Fruit fly (Drosophila melanogaster): Measurements from ENCODE around the gene Mnat9.

Mnat9 gene

dm6 chr3R:31609413-31610054 is 6.4 kb downstream of the Mnat9 start (continued):
- TF ChIP-seq lab (GFP tag; optimal IDR thresholded peaks at IDR 0.05): peak; percentile 67
- TF ChIP-seq pho (GFP tag; optimal IDR thresholded peaks at IDR 0.05): peak; percentile 21
- TF ChIP-seq Drgx (GFP tag; IDR thresholded peaks at IDR 0.05): no peak
- no peak for TF ChIP-seq Oli (tag; optimal IDR thresholded peaks at IDR 0.05)
- TF ChIP-seq Ada2b (GFP tag; IDR thresholded peaks at IDR 0.05): no peak
- TF ChIP-seq CG7839 (tag; optimal IDR thresholded peaks at IDR 0.05): peak; percentile 22
- no peak for TF ChIP-seq sisA (GFP tag; IDR thresholded peaks at IDR 0.05)
- TF ChIP-seq CG2129 (GFP tag; IDR thresholded peaks at IDR 0.05; ENCODE audit: partially characterized antibody): no peak
- peak; percentile 43 for TF ChIP-seq Nf-YC (tag; optimal IDR thresholded peaks at IDR 0.05)
- TF ChIP-seq Doc2 (GFP tag; IDR thresholded peaks at IDR 0.05): no peak
- TF ChIP-seq CG12155 (GFP tag; optimal IDR thresholded peaks at IDR 0.05): peak; percentile 18
- no peak for TF ChIP-seq CG11247 (GFP tag; IDR thresholded peaks at IDR 0.05)
- peak; percentile 32 for TF ChIP-seq CG15601 (tag; optimal IDR thresholded peaks at IDR 0.05)
- peak; percentile 11 for TF ChIP-seq HLH54F (GFP tag; optimal IDR thresholded peaks at IDR 0.05)
- TF ChIP-seq NfI (GFP tag; optimal IDR thresholded peaks at IDR 0.05): peak; percentile 43
- peak in 1 of 2 experiments; percentile 18 for TF ChIP-seq bsh (GFP tag; optimal IDR thresholded peaks at IDR 0.05)
- TF ChIP-seq gcm (GFP tag; optimal IDR thresholded peaks at IDR 0.05): peak; percentile 21
- TF ChIP-seq Dad (GFP tag; optimal IDR thresholded peaks at IDR 0.05): no peak
- TF ChIP-seq D19A (tag; optimal IDR thresholded peaks at IDR 0.05): peak; percentile 38
- TF ChIP-seq NFAT (GFP tag; IDR thresholded peaks at IDR 0.05): no peak
- TF ChIP-seq unpg (GFP tag; optimal IDR thresholded peaks at IDR 0.05): peak; percentile 30
- TF ChIP-seq exex (tag; optimal IDR thresholded peaks at IDR 0.05): peak; percentile 8
- peak; percentile 70 for TF ChIP-seq CG12299 (tag; optimal IDR thresholded peaks at IDR 0.05)
- TF ChIP-seq psq (GFP tag; optimal IDR thresholded peaks at IDR 0.05): no peak
- TF ChIP-seq schlank (tag; optimal IDR thresholded peaks at IDR 0.05): no peak
- TF ChIP-seq Hmr (GFP tag; optimal IDR thresholded peaks at IDR 0.05): peak; percentile 73
- TF ChIP-seq D (optimal IDR thresholded peaks at IDR 0.05): peak; percentile 29
- TF ChIP-seq D (GFP tag; optimal IDR thresholded peaks at IDR 0.05): no peak
- peak; percentile 2 for TF ChIP-seq zf30C (GFP tag; optimal IDR thresholded peaks at IDR 0.05)
- TF ChIP-seq Pdp1 (GFP tag; optimal IDR thresholded peaks at IDR 0.05): peak; percentile 15 to 25
- TF ChIP-seq CG14441 (GFP tag; IDR thresholded peaks at IDR 0.05): no peak
- no peak for TF ChIP-seq Neu2 (GFP tag; optimal IDR thresholded peaks at IDR 0.05; ENCODE audit: borderline replicate concordance)
- TF ChIP-seq Bteb2 (GFP tag; optimal IDR thresholded peaks at IDR 0.05): peak; percentile 10
- peak; percentile 40 for TF ChIP-seq Asciz (GFP tag; optimal IDR thresholded peaks at IDR 0.05)
- TF ChIP-seq CG2202 (tag; optimal IDR thresholded peaks at IDR 0.05): peak; percentile 14
- TF ChIP-seq CkIIα-i1 (GFP tag; IDR thresholded peaks at IDR 0.05): no peak
- TF ChIP-seq ham (GFP tag; IDR thresholded peaks at IDR 0.05): no peak
- no peak for TF ChIP-seq mld (GFP tag; IDR thresholded peaks at IDR 0.05; ENCODE audit: partially characterized antibody)
- no peak for TF ChIP-seq E2f2 (GFP tag; IDR thresholded peaks at IDR 0.05)
- TF ChIP-seq CG10267 (tag; optimal IDR thresholded peaks at IDR 0.05): peak; percentile 70
- peak; percentile 22 for TF ChIP-seq tin (GFP tag; optimal IDR thresholded peaks at IDR 0.05)
- peak; percentile 8 for TF ChIP-seq p53 (GFP tag; optimal IDR thresholded peaks at IDR 0.05)
- TF ChIP-seq Xbp1 (GFP tag; optimal IDR thresholded peaks at IDR 0.05): peak; percentile 15
- TF ChIP-seq Fer1 (GFP tag; optimal IDR thresholded peaks at IDR 0.05): peak; percentile 56
- peak; percentile 32 for TF ChIP-seq CG1792 (GFP tag; optimal IDR thresholded peaks at IDR 0.05)
- peak; percentile 4 for TF ChIP-seq Camta (GFP tag; optimal IDR thresholded peaks at IDR 0.05)
- TF ChIP-seq sqz (GFP tag; optimal IDR thresholded peaks at IDR 0.05): peak; percentile 52
- peak; percentile 20 for TF ChIP-seq CG4617 (GFP tag; optimal IDR thresholded peaks at IDR 0.05; ENCODE audit: borderline replicate concordance)
- TF ChIP-seq Meics (GFP tag; optimal IDR thresholded peaks at IDR 0.05): peak; percentile 3
- TF ChIP-seq Elba2 (GFP tag; optimal IDR thresholded peaks at IDR 0.05): peak; percentile 23

Measured in whole organism, embryonic.